Worm (Caenorhabditis elegans) whole organism, L3 larva: ENCODE data around the gene ZK896.1.

Experiments used
- ZK546.5 ChIP-seq: sonication (generic microtip); optimal IDR thresholded peaks from 2 replicates; lab custom pipeline; 2017; ENCODE audit warnings: missing biosample characterization, missing genetic modification characterization
- aly-2 ChIP-seq: fragments of 150-350 bp; optimal IDR thresholded peaks from 2 replicates; lab custom pipeline; 2014; ENCODE audit warnings: missing biosample characterization, missing genetic modification characterization
- ceh-28 ChIP-seq: fragments of 150-350 bp; optimal IDR thresholded peaks from 2 replicates; lab custom pipeline; 2014; ENCODE audit warnings: missing biosample characterization, missing genetic modification reagents, missing genetic modification characterization
- ceh-9 ChIP-seq: sonication (generic microtip); optimal IDR thresholded peaks from 2 replicates; lab custom pipeline; 2018; ENCODE audit warnings: missing biosample characterization, missing genetic modification characterization
- egl-5 ChIP-seq: fragments of 150-350 bp; optimal IDR thresholded peaks from 2 replicates; lab custom pipeline; 2017; ENCODE audit warnings: missing biosample characterization, missing genetic modification reagents, missing genetic modification characterization, inconsistent platforms
- elt-1 ChIP-seq: fragments of 150-350 bp; optimal IDR thresholded peaks from 2 replicates; lab custom pipeline; 2014; ENCODE audit warnings: missing biosample characterization, missing genetic modification characterization
- elt-2 ChIP-seq: sonication (generic microtip); optimal IDR thresholded peaks from 2 replicates; lab custom pipeline; 2016; ENCODE audit warnings: missing genetic modification reagents, mild to moderate bottlenecking, missing genetic modification characterization, missing compliant biosample characterization
- elt-3 ChIP-seq, 3 experiments: fragments of 150-350 bp in 1 of 3; sonication (generic microtip) in 2 of 3; optimal IDR thresholded peaks; 2 replicates in 2 of 3; 4 replicates in 1 of 3; lab custom pipeline; 2014 to 2017; ENCODE audit warnings: missing biosample characterization in 3 of 3, missing genetic modification characterization in 3 of 3
- fkh-10 ChIP-seq: sonication (generic microtip); optimal IDR thresholded peaks from 2 replicates; lab custom pipeline; 2017; ENCODE audit warnings: missing biosample characterization, missing genetic modification reagents, missing genetic modification characterization
- hmg-11 ChIP-seq: sonication (generic microtip); optimal IDR thresholded peaks from 2 replicates; lab custom pipeline; 2016; ENCODE audit warnings: missing genetic modification characterization, missing compliant biosample characterization
- jun-1 ChIP-seq: fragments of 150-350 bp; optimal IDR thresholded peaks from 2 replicates; lab custom pipeline; 2014; ENCODE audit warnings: missing biosample characterization, missing genetic modification reagents, missing genetic modification characterization
- lin-39 ChIP-seq: fragments of 150-350 bp; optimal IDR thresholded peaks from 2 replicates; lab custom pipeline; 2018; ENCODE audit warnings: missing biosample characterization, missing genetic modification reagents, missing genetic modification characterization
- nhr-11 ChIP-seq: fragments of 150-350 bp; optimal IDR thresholded peaks from 2 replicates; lab custom pipeline; 2014; ENCODE audit warnings: missing biosample characterization, missing genetic modification characterization
- nhr-237 ChIP-seq: fragments of 150-350 bp; optimal IDR thresholded peaks from 2 replicates; lab custom pipeline; 2014; ENCODE audit warnings: missing biosample characterization, missing genetic modification characterization
- nhr-67 ChIP-seq: fragments of 150-350 bp; optimal IDR thresholded peaks from 2 replicates; lab custom pipeline; 2014; ENCODE audit warnings: missing biosample characterization, missing genetic modification characterization
- nhr-77 ChIP-seq: fragments of 150-350 bp; optimal IDR thresholded peaks from 2 replicates; lab custom pipeline; 2014; ENCODE audit warnings: missing biosample characterization, missing genetic modification characterization
- pha-4 ChIP-seq: fragments of 150-350 bp; optimal IDR thresholded peaks from 2 replicates; lab custom pipeline; 2014; ENCODE audit warnings: missing biosample characterization, missing genetic modification reagents, missing genetic modification characterization
- pqm-1 ChIP-seq: fragments of 150-350 bp; optimal IDR thresholded peaks from 2 replicates; lab custom pipeline; 2017; ENCODE audit warnings: missing biosample characterization, missing genetic modification characterization, inconsistent platforms
- skn-1 ChIP-seq: fragments of 150-350 bp; optimal IDR thresholded peaks from 2 replicates; lab custom pipeline; 2014; ENCODE audit warnings: missing biosample characterization, missing genetic modification characterization
- unc-39 ChIP-seq: sonication (generic microtip); optimal IDR thresholded peaks from 4 replicates; lab custom pipeline; 2017; ENCODE audit warnings: missing biosample characterization, missing genetic modification characterization
- ztf-11 ChIP-seq: fragments of 150-350 bp; optimal IDR thresholded peaks from 2 replicates; lab custom pipeline; 2014; ENCODE audit warnings: missing biosample characterization, missing genetic modification characterization
- ztf-4 ChIP-seq: fragments of 150-350 bp; optimal IDR thresholded peaks from 2 replicates; lab custom pipeline; 2014; ENCODE audit warnings: missing biosample characterization, missing genetic modification characterization

Gene ZK896.1

DNA sequence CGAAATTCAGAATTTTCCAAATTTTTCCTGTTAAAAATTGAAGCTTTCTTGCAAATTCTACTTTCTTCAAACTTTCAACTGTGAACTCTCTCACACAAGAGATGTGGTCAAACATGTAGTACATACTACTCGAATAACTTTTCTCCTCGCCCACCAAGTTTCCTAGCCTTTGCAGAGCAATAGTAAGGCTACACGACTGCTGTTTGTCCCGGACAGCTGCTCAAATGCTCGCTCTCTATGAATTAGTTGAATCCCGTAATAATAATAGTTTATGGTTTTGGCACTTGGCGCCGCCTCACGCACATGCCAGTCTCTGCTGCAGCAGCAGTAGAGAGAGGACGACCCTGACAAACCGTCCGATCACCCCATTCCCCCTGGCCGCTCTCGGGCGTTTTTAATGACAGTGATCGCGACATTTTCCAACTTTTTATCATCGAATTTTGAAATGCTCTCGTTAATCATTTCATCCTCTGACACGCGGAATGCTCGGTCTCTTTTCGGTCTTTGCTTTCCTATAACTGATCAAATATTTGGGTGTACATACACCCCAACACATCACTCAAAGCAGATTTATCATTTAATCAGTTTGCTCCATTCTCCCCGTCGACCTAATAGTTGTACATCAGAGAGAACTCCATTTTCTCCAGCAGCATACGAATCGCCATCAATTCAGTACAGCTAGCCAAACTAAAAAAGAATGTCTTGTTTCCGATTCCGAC lies 41.3 kb downstream of the ZK896.1 start:
- TF ChIP-seq elt-1 (no peak), hmg-11 (tag; lab: Kevin White, UChicago) (peak; percentile 30), pha-4 (no peak), fkh-10 (GFP tag; lab: Kevin White, UChicago) (no peak), elt-3 (tag; optimal IDR thresholded peaks at IDR 0.05; lab: Kevin White, UChicago) (no peak), unc-39 (tag; lab: Kevin White, UChicago) (no peak), aly-2 (tag; lab: Kevin White, UChicago) (no peak), nhr-77 (tag; lab: Kevin White, UChicago) (no peak), elt-2 (tag; lab: Kevin White, UChicago) (peak; percentile 80), pqm-1 (peak; percentile 47), jun-1 (tag; lab: Kevin White, UChicago) (peak; percentile 25)
- TF ChIP-seq, all 47 proteins: peak for 4

DNA sequence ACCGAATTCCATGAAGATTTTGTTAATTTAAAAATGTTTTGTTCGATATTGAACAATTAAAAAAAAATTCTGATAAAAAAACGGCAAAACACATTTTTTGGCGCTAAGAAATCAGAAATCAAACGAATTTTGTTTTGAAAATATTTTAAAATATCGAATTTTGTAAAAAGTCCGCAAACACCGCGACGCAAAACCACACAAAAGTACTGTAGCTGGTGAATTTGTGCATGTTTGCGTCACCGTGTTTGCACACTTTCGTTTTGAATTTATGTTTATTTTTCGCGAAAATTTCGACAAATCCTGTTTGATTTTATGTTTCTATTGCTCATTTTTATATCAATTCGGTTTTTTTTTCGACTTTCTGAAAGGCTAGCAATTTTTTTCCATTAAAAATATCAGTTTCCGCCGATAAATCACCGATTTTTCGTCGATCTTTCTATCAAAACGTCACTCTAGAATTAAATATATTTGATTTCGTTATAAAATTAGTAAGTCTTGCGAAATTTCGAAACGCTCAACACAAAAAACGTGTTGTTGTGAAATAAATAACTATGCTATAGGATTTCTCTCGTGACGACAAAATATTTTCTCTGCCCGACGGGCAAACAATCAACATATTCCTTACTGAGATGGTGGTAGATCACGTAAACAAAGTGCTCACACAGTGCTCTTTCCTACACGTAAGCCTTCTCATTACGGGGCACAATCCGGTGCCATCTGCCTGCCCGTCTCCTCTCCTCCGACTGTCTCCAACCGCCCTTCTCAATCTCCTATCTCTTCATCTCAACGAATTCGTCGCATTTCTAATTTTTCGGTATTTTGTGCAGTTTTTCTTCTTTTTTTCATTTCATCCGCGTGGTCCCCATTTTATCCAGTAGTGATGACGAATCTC lies 43.3 kb downstream of the ZK896.1 start:
- peak; percentile 0 for TF ChIP-seq hmg-11 (tag; lab: Kevin White, UChicago)
- TF ChIP-seq pha-4, result peak; percentile 9
- TF ChIP-seq aly-2 (tag; lab: Kevin White, UChicago), result no peak
- peak; percentile 32 for TF ChIP-seq lin-39

DNA sequence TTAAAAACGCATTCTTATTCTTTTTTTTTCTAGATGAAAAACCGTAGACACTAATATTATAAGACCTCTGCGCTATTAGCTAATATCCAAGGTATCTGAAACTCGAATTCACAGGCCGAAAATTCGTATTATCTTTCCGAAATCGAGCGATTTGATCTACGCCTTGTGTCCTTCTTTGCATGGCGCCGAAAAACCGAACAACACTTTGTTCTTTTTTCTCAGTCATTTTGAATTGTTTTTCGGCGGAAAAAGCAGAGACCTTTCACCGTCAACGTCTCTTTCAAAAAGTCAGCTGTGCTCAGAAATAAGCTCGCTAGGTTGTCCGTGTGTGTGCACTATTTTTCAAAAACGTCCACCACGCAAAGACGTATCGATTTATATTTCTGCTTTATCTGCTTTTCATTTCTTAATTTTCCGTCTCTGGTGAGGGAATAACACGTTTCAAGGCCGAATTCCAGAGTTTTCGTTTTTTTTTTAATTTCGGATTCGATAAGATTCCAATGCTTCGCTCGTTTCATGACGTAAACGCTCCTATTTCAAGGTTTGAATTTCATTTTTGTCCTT lies 44.2 kb downstream of the ZK896.1 start:
- TF ChIP-seq ztf-11 (tag; lab: Kevin White, UChicago) (no peak), hmg-11 (tag; lab: Kevin White, UChicago) (peak; percentile 26), ZK546.5 (tag; lab: Kevin White, UChicago) (no peak), aly-2 (tag; lab: Kevin White, UChicago) (no peak), egl-5 (no peak)

DNA sequence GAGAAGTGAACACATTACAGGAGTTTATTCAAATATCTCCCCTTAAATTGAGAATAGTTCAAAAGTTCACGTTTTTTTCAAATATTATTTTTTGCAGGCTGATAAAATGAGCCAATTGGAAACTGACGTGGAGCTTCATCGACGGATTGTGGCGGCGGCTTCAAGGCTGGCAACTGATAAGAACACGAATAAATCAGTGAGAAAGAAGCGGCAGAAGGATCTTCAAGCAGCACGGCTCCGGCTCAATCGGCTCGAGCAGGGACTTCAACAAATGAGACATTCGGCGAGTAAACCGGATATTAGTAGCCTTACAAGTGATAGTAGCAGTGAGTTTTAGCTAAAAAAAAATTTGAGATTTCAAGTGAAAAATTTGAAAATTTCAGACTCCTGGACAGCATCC lies 49.9 kb downstream of the ZK896.1 start, which contains the start of gene M02B1.4:
Gene M02B1.4 (minus strand): TSS at position 9 of the 400 bp plus-strand sequence.
- no peak for TF ChIP-seq nhr-237 (tag; lab: Kevin White, UChicago)
- no peak for TF ChIP-seq nhr-67
- no peak for TF ChIP-seq fkh-10 (GFP tag; lab: Kevin White, UChicago)
- no peak for TF ChIP-seq elt-2 (tag; lab: Kevin White, UChicago)
- TF ChIP-seq ceh-28 (tag; lab: Kevin White, UChicago), result no peak
- no peak for TF ChIP-seq pqm-1
- TF ChIP-seq ztf-4 (tag; lab: Kevin White, UChicago), result no peak
- no peak for TF ChIP-seq ceh-9 (tag; lab: Kevin White, UChicago)
- no peak for TF ChIP-seq skn-1
- TF ChIP-seq nhr-11 (tag; lab: Kevin White, UChicago), result no peak
